Fruit fly (Drosophila melanogaster) whole organism: ENCODE measurements around the gene Ir10a.

Experiments
- CG8478 ChIP-seq: fragments of >200 bp; optimal IDR thresholded peaks from 2 replicates; lab custom pipeline; 2018; ENCODE audit warnings: inconsistent platforms
- Dll ChIP-seq: fragments of >200 bp; optimal IDR thresholded peaks from 2 replicates; lab custom pipeline; 2017
- EcR ChIP-seq, 2 experiments: fragments of >200 bp; optimal IDR thresholded peaks; 2 replicates each; lab custom pipeline; 2017; ENCODE audit warnings: missing biosample characterization in 2 of 2, missing genetic modification characterization in 2 of 2, missing genetic modification reagents in 2 of 2
- pan ChIP-seq: fragments of >200 bp; optimal IDR thresholded peaks from 2 replicates; lab custom pipeline; 2017
- psq ChIP-seq: fragments of >200 bp; optimal IDR thresholded peaks from 2 replicates; lab custom pipeline; 2017
- usp ChIP-seq: fragments of >200 bp; optimal IDR thresholded peaks from 2 replicates; lab custom pipeline; 2017; ENCODE audit warnings: missing biosample characterization, missing genetic modification characterization, mixed read lengths

Ir10a gene

DNA sequence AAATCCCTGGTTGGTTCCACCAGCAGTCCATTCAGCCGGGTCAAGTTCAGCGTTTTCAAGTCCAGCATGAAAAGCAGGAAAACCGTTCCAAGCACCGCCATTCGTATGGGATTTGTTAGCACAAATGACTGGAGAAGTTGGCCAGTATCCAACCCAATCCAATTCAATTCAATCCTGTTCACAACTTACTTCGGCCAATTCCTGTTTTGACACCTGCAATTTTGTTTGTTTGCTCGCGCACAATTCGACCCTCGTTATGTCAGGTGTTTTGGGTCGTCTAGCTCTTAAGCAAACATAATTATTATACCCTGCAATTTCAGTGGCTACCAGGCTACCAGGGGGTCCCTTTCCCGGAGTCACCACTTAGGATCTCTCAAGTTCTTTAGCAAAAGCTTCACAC is at the start of gene Ir10a:
Ir10a (minus strand) TSS at position 101 of the 400 bp plus-strand sequence.
- no peak for TF ChIP-seq pan (lab: Kevin White, UChicago)
- TF ChIP-seq usp (GFP tag; lab: Kevin White, UChicago) = no peak
- no peak for TF ChIP-seq CG8478 (lab: Kevin White, UChicago)
- TF ChIP-seq EcR (GFP tag; optimal IDR thresholded peaks at IDR 0.05; lab: Kevin White, UChicago) = no peak
- no peak for TF ChIP-seq Dll (lab: Kevin White, UChicago)
- TF ChIP-seq psq (lab: Kevin White, UChicago) = no peak

DNA sequence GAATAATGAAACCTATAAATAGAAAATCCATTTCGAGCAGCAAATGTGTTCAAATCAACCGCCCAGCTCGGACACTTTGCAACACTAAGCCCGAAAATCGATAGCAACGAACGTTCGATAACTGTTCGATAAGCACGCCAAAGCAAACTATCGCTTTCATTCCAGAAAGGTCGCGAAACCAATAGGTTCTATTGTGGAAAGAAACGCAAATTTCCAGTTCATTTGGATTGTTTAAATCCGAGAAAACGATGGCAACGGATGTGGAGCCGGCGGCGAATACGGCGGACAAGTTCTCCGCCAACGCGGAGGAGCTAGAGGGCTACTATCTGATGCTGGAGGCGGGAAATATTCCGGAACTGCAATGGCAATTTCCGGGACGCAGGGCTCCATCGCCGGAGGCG is 48.1 kb upstream of the Ir10a start, which contains the start of gene Pa1:
Pa1 (plus strand) TSS at position 156 of the 401 bp plus-strand sequence.
- no peak for TF ChIP-seq pan (lab: Kevin White, UChicago)
- TF ChIP-seq usp (GFP tag; lab: Kevin White, UChicago) = no peak
- no peak for TF ChIP-seq psq (lab: Kevin White, UChicago)
- no peak for TF ChIP-seq EcR (GFP tag; optimal IDR thresholded peaks at IDR 0.05; lab: Kevin White, UChicago)
- no peak for TF ChIP-seq CG8478 (lab: Kevin White, UChicago)
- TF ChIP-seq Dll (lab: Kevin White, UChicago) = no peak

DNA sequence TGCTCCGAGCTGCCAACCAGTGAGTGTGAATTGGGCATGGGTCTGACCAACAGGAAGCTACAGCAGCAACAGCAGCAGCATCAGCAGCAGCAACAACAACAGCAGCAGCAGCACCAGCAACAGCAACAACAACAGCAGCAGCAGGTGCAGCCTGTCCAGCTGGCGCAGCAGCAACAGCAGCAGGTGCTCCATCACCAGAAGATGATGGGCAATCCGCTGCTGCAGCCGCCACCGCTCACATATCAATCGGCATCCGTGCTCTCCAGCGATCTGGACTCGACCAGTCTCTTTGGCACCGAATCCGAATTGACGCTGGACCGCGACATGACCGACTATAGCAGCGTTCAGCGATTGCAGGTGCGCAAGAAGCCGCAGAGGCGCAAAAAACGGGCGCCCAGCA is 45.6 kb upstream of the Ir10a start:
- TF ChIP-seq pan (lab: Kevin White, UChicago) (no peak), Dll (lab: Kevin White, UChicago) (no peak), usp (GFP tag; lab: Kevin White, UChicago) (no peak), EcR (GFP tag; optimal IDR thresholded peaks at IDR 0.05; lab: Kevin White, UChicago) (no peak), psq (lab: Kevin White, UChicago) (no peak), CG8478 (lab: Kevin White, UChicago) (no peak)

DNA sequence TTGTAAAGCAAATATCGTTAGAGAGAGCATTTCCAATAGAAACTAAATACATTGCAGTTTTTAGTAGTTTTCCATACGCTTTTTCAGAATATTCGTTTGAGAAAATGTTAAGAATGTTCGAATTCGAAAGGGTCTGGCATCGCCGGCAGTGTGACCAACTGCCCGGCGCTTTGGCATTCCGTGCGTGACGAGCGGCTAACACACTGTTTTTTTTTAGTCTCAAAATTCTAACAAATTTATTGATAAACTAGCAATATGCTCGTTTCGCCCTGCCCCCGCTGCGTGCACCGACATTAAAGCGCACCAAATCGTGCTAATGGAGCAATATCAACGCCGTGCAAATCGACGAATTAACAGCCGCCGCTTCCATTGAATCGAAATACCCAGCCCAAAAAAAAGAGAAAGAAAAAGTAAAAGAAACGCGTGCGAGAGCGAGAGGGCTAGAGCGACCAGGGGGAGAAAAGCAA is 44.7 kb upstream of the Ir10a start, which contains the start of gene dsh:
dsh (plus strand) TSS at position 174 of the 467 bp plus-strand sequence.
- TF ChIP-seq Dll (lab: Kevin White, UChicago) = no peak
- TF ChIP-seq usp (GFP tag; lab: Kevin White, UChicago) = no peak
- TF ChIP-seq CG8478 (lab: Kevin White, UChicago) = no peak
- TF ChIP-seq EcR (GFP tag; optimal IDR thresholded peaks at IDR 0.05; lab: Kevin White, UChicago) = no peak
- TF ChIP-seq pan (lab: Kevin White, UChicago) = no peak
- no peak for TF ChIP-seq psq (lab: Kevin White, UChicago)

DNA sequence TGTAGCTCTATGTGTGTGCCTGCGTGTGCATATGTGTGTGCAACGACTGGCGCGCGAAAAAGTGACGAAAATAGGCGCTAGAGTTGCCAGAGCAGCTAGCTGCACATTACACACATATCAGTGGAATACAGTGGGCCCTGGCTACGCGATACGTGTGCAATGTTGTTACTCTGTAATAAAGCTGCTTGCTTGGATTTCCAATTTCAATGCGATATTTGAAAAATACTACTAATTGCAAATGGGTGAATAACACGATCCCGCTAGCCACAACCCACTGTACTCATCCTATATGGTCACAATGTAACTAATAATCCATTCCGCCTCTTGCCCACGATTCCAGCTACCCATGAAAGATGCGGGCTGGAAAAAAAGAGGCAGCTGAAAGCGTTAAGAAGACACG is 40.3 kb upstream of the Ir10a start:
- TF ChIP-seq usp (GFP tag; lab: Kevin White, UChicago) (no peak), pan (lab: Kevin White, UChicago) (no peak), psq (lab: Kevin White, UChicago) (no peak), CG8478 (lab: Kevin White, UChicago) (no peak), EcR (GFP tag; optimal IDR thresholded peaks at IDR 0.05; lab: Kevin White, UChicago) (no peak), Dll (lab: Kevin White, UChicago) (no peak)

DNA sequence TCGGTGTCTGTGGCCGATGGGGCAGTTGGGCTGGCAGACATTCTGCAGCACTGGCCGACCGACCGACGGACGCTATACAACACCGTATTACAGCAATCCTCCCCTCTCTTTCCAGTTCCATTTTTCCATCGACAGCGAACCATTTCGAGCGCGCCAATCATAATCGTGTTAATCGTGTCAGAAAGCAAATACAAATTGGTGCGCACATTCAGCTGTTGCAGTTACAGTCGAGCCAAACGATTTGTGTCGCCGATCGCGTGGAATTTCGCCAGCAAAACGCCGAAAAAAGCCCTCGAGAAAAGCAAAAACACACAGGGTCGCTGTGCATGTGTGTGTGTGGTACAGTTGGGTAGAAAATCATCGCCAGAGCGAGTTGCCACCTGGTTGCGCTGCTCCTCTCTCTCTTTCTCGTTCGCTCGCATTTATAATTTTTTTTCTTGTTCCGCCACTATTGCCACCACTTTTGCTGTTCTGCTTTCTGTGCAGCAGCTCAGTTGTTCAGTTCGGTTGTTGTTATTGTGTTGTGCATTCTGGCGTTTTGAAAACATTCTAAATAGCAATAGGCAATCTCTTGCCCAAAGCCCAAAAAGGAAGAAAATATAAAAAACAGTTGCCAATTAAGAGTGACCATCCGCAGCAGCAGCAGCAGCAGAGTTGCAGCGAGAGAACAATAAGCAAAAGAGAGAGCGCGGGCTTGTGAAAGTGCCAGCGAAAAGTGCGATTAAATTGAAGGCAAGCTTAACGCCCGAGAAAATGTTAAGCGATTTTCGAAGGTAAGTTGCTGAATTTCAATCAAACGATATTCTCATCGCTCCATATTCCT is 39.7 kb upstream of the Ir10a start, which contains the start of gene CG1737:
CG1737 (plus strand) TSS at position 104 of the 823 bp plus-strand sequence.
- TF ChIP-seq psq (lab: Kevin White, UChicago) (no peak), EcR (GFP tag; optimal IDR thresholded peaks at IDR 0.05; lab: Kevin White, UChicago) (no peak), usp (GFP tag; lab: Kevin White, UChicago) (no peak), CG8478 (lab: Kevin White, UChicago) (no peak), pan (lab: Kevin White, UChicago) (no peak), Dll (lab: Kevin White, UChicago) (no peak)

DNA sequence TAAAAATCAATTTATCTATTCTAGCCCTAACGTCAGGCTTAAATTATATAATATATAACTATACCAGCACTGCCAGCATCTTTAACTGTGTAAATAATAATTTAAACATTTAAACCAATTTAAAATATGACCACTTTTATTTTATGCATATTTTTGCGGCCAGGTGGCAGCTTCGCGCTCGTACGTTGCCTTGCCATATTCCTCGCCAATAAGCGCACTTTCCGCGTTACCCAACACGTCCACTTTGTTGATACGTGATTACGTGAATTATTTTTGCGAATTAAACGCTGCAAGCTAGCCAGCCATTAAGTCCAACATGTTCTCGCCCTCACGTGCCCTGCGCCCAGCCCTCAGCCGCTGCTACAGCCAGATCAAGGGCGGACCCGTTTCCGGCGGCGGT is 38.8 kb upstream of the Ir10a start, which contains the start of gene NdufV3:
NdufV3 (plus strand) TSS at position 219 of the 400 bp plus-strand sequence.
- TF ChIP-seq EcR (GFP tag; optimal IDR thresholded peaks at IDR 0.05; lab: Kevin White, UChicago) = no peak
- TF ChIP-seq CG8478 (lab: Kevin White, UChicago) = no peak
- TF ChIP-seq usp (GFP tag; lab: Kevin White, UChicago) = no peak
- no peak for TF ChIP-seq pan (lab: Kevin White, UChicago)
- TF ChIP-seq Dll (lab: Kevin White, UChicago) = no peak
- TF ChIP-seq psq (lab: Kevin White, UChicago) = no peak

DNA sequence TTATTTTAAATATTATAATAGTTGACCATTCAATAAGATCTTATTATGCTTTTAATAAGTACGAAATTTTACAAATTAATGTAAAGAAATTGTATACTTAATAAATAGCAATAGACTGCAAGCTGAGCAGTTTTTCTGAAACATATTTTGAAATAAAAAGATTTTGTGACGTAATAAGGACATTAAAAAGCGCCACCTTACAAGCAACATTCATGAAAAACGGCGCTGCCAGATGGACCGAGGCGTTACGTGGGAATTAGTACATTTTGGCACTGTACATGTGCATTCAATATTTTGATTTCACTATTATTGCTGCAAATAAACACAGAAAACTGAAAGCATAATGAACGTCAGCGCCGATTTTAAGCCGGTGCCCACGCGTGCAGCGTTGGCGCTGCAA is 37.8 kb upstream of the Ir10a start, which contains the start of gene CG1738:
CG1738 (plus strand) TSS at position 221 of the 400 bp plus-strand sequence.
- TF ChIP-seq CG8478 (lab: Kevin White, UChicago) (no peak), EcR (GFP tag; optimal IDR thresholded peaks at IDR 0.05; lab: Kevin White, UChicago) (no peak), psq (lab: Kevin White, UChicago) (no peak), usp (GFP tag; lab: Kevin White, UChicago) (no peak), pan (lab: Kevin White, UChicago) (no peak), Dll (lab: Kevin White, UChicago) (no peak)

DNA sequence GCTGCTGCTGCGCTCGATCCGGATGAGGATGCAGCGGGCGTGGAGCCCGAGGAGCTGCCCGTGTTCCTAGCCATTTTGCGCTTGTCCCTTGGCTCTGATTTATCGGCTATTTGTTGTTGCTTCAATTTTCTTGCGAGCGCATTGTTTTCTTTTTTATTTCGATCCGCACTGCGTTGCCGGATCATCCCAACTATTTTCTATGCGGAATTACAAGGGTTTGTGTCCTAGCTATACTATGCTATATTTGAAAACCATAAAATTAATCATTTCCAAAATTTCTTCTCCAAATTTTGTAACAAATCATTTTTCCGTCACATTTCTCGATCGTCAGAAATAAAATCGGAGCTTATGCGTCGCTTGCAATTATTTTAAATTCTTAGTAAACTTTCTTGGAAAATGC is 36.8 kb upstream of the Ir10a start, which contains the start of the genes GCS1 and CG11756:
GCS1 (minus strand) TSS at position 193 of the 400 bp plus-strand sequence.
CG11756 (plus strand) TSS at position 312 of the 400 bp plus-strand sequence.
- no peak for TF ChIP-seq EcR (GFP tag; optimal IDR thresholded peaks at IDR 0.05; lab: Kevin White, UChicago)
- TF ChIP-seq psq (lab: Kevin White, UChicago) = no peak
- TF ChIP-seq pan (lab: Kevin White, UChicago) = no peak
- no peak for TF ChIP-seq Dll (lab: Kevin White, UChicago)
- no peak for TF ChIP-seq CG8478 (lab: Kevin White, UChicago)
- TF ChIP-seq usp (GFP tag; lab: Kevin White, UChicago) = no peak

DNA sequence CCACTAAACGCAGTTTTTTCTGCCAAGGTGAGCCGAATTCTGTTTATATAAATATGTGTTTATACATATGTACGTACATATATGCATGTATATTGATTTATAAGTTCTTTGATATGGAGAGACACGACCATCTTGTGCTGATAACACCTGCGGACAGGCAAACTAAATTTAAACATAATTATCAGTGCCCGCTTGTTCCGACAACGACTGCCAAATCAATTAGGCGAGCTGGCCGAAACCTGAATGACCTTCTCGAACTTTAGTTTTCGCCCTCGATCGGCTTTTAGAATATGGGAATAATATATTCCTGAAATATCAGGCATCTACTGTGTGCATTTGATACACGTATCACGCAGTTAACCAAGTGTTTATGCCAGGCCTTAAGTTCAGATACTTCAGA is 31.8 kb upstream of the Ir10a start:
- TF ChIP-seq EcR (GFP tag; optimal IDR thresholded peaks at IDR 0.05; lab: Kevin White, UChicago) (no peak), psq (lab: Kevin White, UChicago) (no peak), pan (lab: Kevin White, UChicago) (no peak), usp (GFP tag; lab: Kevin White, UChicago) (no peak), CG8478 (lab: Kevin White, UChicago) (no peak), Dll (lab: Kevin White, UChicago) (no peak)
